Fruit fly (Drosophila melanogaster): ENCODE data around the gene CG7294.

Gene CG7294

DNA sequence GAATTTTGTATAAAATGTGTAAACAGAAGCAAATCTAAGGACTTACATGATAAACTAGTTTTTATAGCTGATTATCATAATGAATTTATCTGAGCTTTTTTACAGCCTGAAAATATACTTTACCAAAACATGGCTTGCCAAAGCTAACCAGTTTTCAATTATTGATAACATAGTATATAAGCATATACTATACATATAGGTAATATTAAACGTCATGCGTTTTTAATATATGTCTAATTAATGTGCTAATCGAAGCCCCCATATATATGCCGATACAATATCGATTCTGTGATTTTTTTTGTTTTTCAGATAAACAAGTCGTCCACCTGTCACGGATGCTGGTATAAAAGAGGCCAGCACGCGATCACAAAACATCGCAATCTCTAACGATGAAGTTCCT lies 7.5 kb downstream of the CG7294 start, which contains the start of gene CG17107:
CG17107 (plus strand) TSS at position 301 of the 400 bp plus-strand sequence.
- TF ChIP-seq Clk (GFP tag; optimal IDR thresholded peaks at IDR 0.05) = no peak
- no peak for TF ChIP-seq CG7101 (tag; optimal IDR thresholded peaks at IDR 0.05)
- TF ChIP-seq CG7045 (GFP tag; optimal IDR thresholded peaks at IDR 0.05) = no peak
- TF ChIP-seq CG1620 (GFP tag; optimal IDR thresholded peaks at IDR 0.05) = no peak
- no peak for TF ChIP-seq CG14711 (tag; optimal IDR thresholded peaks at IDR 0.05)
- TF ChIP-seq CG12768 (GFP tag; optimal IDR thresholded peaks at IDR 0.05) = no peak
- TF ChIP-seq Crg-1 (GFP tag; optimal IDR thresholded peaks at IDR 0.05) = no peak
- TF ChIP-seq tj (GFP tag; optimal IDR thresholded peaks at IDR 0.05) = no peak
- TF ChIP-seq CG11617 (GFP tag; optimal IDR thresholded peaks at IDR 0.05) = no peak
- no peak for TF ChIP-seq ovo (GFP tag; optimal IDR thresholded peaks at IDR 0.05)
- no peak for TF ChIP-seq pad (GFP tag; optimal IDR thresholded peaks at IDR 0.05)
- no peak for TF ChIP-seq kay (GFP tag; ENCODE audit: borderline replicate concordance)
- no peak for TF ChIP-seq CG5204 (GFP tag; optimal IDR thresholded peaks at IDR 0.05)
- no peak for TF ChIP-seq bab1 (GFP tag; optimal IDR thresholded peaks at IDR 0.05)
- TF ChIP-seq CG33017 (tag; optimal IDR thresholded peaks at IDR 0.05) = no peak
- no peak for TF ChIP-seq toe (GFP tag; optimal IDR thresholded peaks at IDR 0.05)
- TF ChIP-seq Hr96 (GFP tag; optimal IDR thresholded peaks at IDR 0.05) = no peak
- TF ChIP-seq Mnt (GFP tag; optimal IDR thresholded peaks at IDR 0.05) = no peak
- no peak for TF ChIP-seq cnc (optimal IDR thresholded peaks at IDR 0.05)

DNA sequence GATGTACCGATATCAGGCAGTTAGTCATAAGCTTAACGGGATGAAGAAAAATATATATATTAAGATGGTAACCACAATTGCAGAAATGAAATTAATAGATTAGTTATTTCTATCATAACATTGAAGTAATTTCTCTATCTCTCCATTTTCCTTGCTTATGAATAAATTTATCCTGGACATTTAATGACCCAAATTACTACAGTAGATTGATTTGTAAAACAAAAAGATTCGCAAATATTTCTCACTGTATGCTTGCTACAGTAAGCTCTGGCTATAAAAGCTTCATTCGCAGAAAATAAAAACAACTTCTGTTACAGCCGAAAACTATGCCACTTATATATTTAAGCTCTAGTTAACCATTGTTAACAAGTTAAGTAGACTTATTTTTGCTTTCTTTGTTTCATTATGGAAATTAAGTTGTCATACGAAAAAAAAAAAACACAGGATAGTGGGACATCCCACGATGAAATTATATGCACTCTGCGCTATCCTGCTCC lies 8.4 kb downstream of the CG7294 start, which contains the start of gene CG17105:
CG17105 (plus strand) TSS at position 447 of the 497 bp plus-strand sequence.
- TF ChIP-seq tj (GFP tag; optimal IDR thresholded peaks at IDR 0.05) = no peak
- TF ChIP-seq CG1620 (GFP tag; optimal IDR thresholded peaks at IDR 0.05) = no peak
- no peak for TF ChIP-seq bab1 (GFP tag; optimal IDR thresholded peaks at IDR 0.05)
- TF ChIP-seq CG7045 (GFP tag; optimal IDR thresholded peaks at IDR 0.05) = no peak
- TF ChIP-seq Hr96 (GFP tag; optimal IDR thresholded peaks at IDR 0.05) = no peak
- no peak for TF ChIP-seq cic (GFP tag; optimal IDR thresholded peaks at IDR 0.05)
- TF ChIP-seq pad (GFP tag; optimal IDR thresholded peaks at IDR 0.05) = no peak
- TF ChIP-seq kay (GFP tag; ENCODE audit: borderline replicate concordance) = no peak
- no peak for TF ChIP-seq cnc (optimal IDR thresholded peaks at IDR 0.05)
- TF ChIP-seq Mnt (GFP tag; optimal IDR thresholded peaks at IDR 0.05) = no peak
- TF ChIP-seq CG12768 (GFP tag; optimal IDR thresholded peaks at IDR 0.05) = no peak
- no peak for TF ChIP-seq ovo (GFP tag; optimal IDR thresholded peaks at IDR 0.05)
- no peak for TF ChIP-seq CG14711 (tag; optimal IDR thresholded peaks at IDR 0.05)
- no peak for TF ChIP-seq CG11617 (GFP tag; optimal IDR thresholded peaks at IDR 0.05)

DNA sequence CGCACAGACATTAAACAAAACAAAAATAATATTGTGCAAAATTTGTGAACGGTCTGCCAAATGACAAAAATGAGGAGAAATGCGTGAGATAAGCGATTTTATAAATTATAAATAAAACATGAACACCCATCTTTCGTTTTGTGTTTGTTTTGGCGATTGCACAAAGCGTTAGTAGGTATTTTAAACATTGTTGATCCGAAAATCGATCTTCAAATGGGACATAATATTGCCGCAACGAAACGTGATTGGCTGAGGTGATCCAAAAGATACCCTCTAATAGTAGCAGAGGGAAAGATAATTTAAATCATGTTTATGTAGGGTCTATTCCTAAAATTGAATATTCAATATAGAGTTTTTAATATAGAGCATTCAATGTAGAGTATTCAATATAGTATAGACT lies 9.5 kb downstream of the CG7294 start:
- TF ChIP-seq ovo (GFP tag; optimal IDR thresholded peaks at IDR 0.05) (no peak), CG14711 (tag; optimal IDR thresholded peaks at IDR 0.05) (no peak), CG7101 (tag; optimal IDR thresholded peaks at IDR 0.05) (no peak), tj (GFP tag; optimal IDR thresholded peaks at IDR 0.05) (no peak), kay (GFP tag; ENCODE audit: borderline replicate concordance) (peak; percentile 73), Mnt (GFP tag; optimal IDR thresholded peaks at IDR 0.05) (no peak)

DNA sequence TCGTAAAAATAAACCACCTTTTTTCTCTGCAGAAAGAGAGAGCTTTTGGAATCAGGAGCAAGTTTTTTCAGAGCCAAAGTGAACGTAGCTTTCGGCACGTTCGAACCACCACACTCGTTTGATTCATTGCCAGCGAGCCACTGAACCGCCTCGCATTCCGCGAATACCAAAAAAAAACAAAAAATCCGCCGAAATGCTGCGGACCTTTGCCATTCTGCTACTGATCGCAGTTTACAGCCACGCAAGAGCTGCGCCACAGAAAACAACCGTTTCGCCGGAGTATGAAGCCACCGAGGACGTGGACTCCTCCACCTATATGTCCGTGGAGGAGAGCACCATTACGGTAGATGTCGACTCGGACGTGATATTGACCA lies 11.4 kb downstream of the CG7294 start:
- no peak for TF ChIP-seq CG7101 (tag; optimal IDR thresholded peaks at IDR 0.05)
- TF ChIP-seq Mnt (GFP tag; optimal IDR thresholded peaks at IDR 0.05) = no peak

DNA sequence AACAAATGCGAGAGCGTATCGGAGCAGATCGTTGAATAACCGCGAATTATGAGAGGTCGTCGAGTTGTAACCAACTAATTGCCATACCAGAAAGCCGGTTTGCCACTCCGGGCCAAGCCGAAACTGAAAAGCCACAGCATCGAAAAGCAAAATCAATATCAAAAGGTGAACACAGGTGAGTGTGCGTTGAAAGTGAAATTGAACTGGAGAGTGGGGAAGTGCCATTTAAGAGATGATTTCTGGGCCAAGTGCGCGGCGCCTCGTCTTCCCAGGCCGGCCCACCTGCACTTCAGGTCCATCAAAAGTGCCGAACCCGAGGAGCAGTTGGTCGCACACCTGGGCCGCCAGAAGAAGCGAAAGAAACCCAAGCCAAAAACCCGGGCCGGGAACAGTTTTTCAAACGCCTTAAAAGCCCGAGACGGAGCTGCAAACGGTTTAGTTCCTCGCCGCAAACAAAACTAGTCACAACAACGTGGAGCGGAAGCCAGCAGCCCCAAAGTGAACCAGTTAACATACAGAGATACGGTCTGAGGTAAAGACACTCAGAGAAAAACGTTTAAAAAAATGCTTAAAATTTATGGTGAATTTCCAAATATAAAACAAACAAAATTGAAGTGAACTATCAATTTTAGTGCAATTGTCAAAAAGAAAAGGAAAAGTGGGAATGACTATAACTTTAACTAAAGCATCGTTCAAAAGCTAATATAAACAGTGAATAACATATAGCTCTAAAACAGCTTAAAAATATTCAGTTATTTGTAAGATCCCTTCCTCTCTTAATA lies 11.9 kb downstream of the CG7294 start, which contains the start of gene CG17104:
CG17104 (plus strand) TSS at position 266 of the 782 bp plus-strand sequence.
- TF ChIP-seq Mnt (GFP tag; optimal IDR thresholded peaks at IDR 0.05) (no peak), Crg-1 (GFP tag; optimal IDR thresholded peaks at IDR 0.05) (no peak), kay (GFP tag; ENCODE audit: borderline replicate concordance) (no peak), tj (GFP tag; optimal IDR thresholded peaks at IDR 0.05) (no peak), Hr96 (GFP tag; optimal IDR thresholded peaks at IDR 0.05) (no peak), pad (GFP tag; optimal IDR thresholded peaks at IDR 0.05) (no peak), CG12768 (GFP tag; optimal IDR thresholded peaks at IDR 0.05) (no peak), CG7045 (GFP tag; optimal IDR thresholded peaks at IDR 0.05) (no peak), CG33017 (tag; optimal IDR thresholded peaks at IDR 0.05) (no peak)

DNA sequence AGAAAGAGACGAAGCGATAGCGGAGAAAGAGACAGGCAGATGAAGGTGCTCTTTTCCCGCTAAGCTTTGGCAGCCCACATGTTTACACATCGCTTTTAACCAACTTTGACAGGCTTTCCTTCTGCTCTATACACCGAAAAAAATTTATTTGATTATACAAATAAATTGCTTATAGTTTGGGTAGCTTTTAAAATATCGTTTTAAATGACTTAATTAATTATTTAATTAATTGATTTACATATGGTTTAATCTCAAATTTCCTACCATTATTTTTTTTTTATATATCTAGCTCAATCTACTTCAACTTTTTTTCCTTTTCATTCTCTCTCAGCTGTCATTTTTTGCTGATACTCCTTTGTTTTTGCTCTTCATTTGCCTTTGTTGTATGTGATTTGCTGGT lies 16.1 kb downstream of the CG7294 start:
- no peak for TF ChIP-seq CG11617 (GFP tag; optimal IDR thresholded peaks at IDR 0.05)
- TF ChIP-seq CG5204 (GFP tag; optimal IDR thresholded peaks at IDR 0.05) = no peak
- no peak for TF ChIP-seq ovo (GFP tag; optimal IDR thresholded peaks at IDR 0.05)
- no peak for TF ChIP-seq pad (GFP tag; optimal IDR thresholded peaks at IDR 0.05)
- no peak for TF ChIP-seq Hr96 (GFP tag; optimal IDR thresholded peaks at IDR 0.05)
- TF ChIP-seq cic (GFP tag; optimal IDR thresholded peaks at IDR 0.05) = no peak
- TF ChIP-seq CG7101 (tag; optimal IDR thresholded peaks at IDR 0.05) = no peak

DNA sequence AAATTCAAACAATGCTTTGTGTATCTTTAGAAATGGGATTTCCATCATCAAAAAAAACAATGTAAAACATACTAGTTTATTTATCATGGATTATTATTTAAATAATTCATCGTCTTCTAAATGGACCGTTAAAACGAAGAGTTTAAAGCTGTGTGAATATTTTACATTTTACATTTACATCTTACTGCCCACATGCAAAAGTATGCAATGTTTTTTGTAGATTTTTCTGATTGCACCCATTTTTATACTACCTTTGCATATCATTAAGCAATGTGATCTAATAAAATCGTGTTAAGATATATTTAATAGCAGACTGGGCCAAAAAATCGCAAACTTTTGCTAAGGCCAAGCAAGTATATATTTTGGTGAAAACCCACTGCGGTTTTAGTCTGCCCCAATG lies 17.5 kb downstream of the CG7294 start:
- TF ChIP-seq CG1620 (GFP tag; optimal IDR thresholded peaks at IDR 0.05) (no peak), kay (GFP tag; ENCODE audit: borderline replicate concordance) (no peak), CG12768 (GFP tag; optimal IDR thresholded peaks at IDR 0.05) (no peak), CG7101 (tag; optimal IDR thresholded peaks at IDR 0.05) (no peak), cic (GFP tag; optimal IDR thresholded peaks at IDR 0.05) (no peak), Crg-1 (GFP tag; optimal IDR thresholded peaks at IDR 0.05) (no peak), ovo (GFP tag; optimal IDR thresholded peaks at IDR 0.05) (no peak), Clk (GFP tag; optimal IDR thresholded peaks at IDR 0.05) (no peak), CG7045 (GFP tag; optimal IDR thresholded peaks at IDR 0.05) (no peak), tj (GFP tag; optimal IDR thresholded peaks at IDR 0.05) (no peak), cnc (optimal IDR thresholded peaks at IDR 0.05) (no peak), CG14711 (tag; optimal IDR thresholded peaks at IDR 0.05) (no peak)
